Fruit fly (Drosophila melanogaster) whole organism, embryonic: Measurements from ENCODE around the gene Nak.

ENCODE experiments used
- Antp ChIP-seq: fragments of 200-800 bp; sonication (Bioruptor generic); optimal IDR thresholded peaks from 3 replicates; lab custom pipeline; 2016; ENCODE audit warnings: missing biosample characterization, missing genetic modification characterization
- Atf-2 ChIP-seq: fragments of 200-800 bp; sonication (Bioruptor generic); optimal IDR thresholded peaks from 2 replicates; lab custom pipeline; 2016; ENCODE audit warnings: missing biosample characterization, missing genetic modification characterization
- CG10979 ChIP-seq: fragments of 200-800 bp; sonication (Bioruptor generic); optimal IDR thresholded peaks from 2 replicates; lab custom pipeline; 2018; ENCODE audit warnings: missing biosample characterization, mild to moderate bottlenecking, missing genetic modification characterization, moderate library complexity
- CG11093 ChIP-seq: fragments of 200-800 bp; sonication (Bioruptor generic); IDR thresholded peaks from 3 replicates; pipeline ENCODE4 v1.3.6; 2022; ENCODE audit warnings: missing biosample characterization, missing genetic modification characterization
- CG11456 ChIP-seq: fragments of 200-800 bp; sonication (Bioruptor generic); IDR thresholded peaks from 3 replicates; pipeline ENCODE4 v1.3.6; 2022; ENCODE audit warnings: missing biosample characterization, missing genetic modification characterization
- CG11723 ChIP-seq: fragments of 200-800 bp; sonication (Bioruptor generic); optimal IDR thresholded peaks from 2 replicates; lab custom pipeline; 2017; ENCODE audit warnings: missing biosample characterization, mild to moderate bottlenecking, missing genetic modification characterization
- CG12744 ChIP-seq: fragments of 200-800 bp; sonication (Bioruptor generic); optimal IDR thresholded peaks from 2 replicates; lab custom pipeline; 2016; ENCODE audit warnings: missing biosample characterization, missing genetic modification characterization
- CG12942 ChIP-seq: fragments of 200-800 bp; sonication (Bioruptor generic); optimal IDR thresholded peaks from 3 replicates; lab custom pipeline; 2016; ENCODE audit warnings: missing biosample characterization, missing genetic modification characterization
- CG17568 ChIP-seq: fragments of 200-800 bp; sonication (Bioruptor generic); optimal IDR thresholded peaks from 2 replicates; lab custom pipeline; 2018; ENCODE audit warnings: missing biosample characterization, mild to moderate bottlenecking, missing genetic modification characterization, moderate library complexity
- CG2129 ChIP-seq: fragments of 200-800 bp; sonication (Bioruptor generic); IDR thresholded peaks from 2 replicates; pipeline ENCODE4 v1.3.6; 2022; ENCODE audit warnings: missing biosample characterization, missing genetic modification characterization; ENCODE audit not compliant: partially characterized antibody
- CG2199 ChIP-seq: fragments of 200-800 bp; sonication (Bioruptor generic); IDR thresholded peaks from 3 replicates; pipeline ENCODE4 v1.3.6; 2022; ENCODE audit warnings: missing biosample characterization, missing genetic modification characterization
- CG32532 ChIP-seq: fragments of 200-800 bp; sonication (Bioruptor generic); IDR thresholded peaks from 2 replicates; pipeline ENCODE4 v1.3.6; 2022; ENCODE audit warnings: missing biosample characterization, missing genetic modification characterization
- CG3407 ChIP-seq: fragments of 200-800 bp; sonication (Bioruptor generic); optimal IDR thresholded peaks from 2 replicates; lab custom pipeline; 2018; ENCODE audit warnings: missing biosample characterization, mild to moderate bottlenecking, missing genetic modification characterization
- CG34224 ChIP-seq: fragments of 200-800 bp; sonication (Bioruptor generic); IDR thresholded peaks from 3 replicates; pipeline ENCODE4 v1.3.6; 2022; ENCODE audit warnings: missing biosample characterization, missing genetic modification characterization; ENCODE audit not compliant: partially characterized antibody
- CG43689 ChIP-seq: fragments of 200-800 bp; sonication (Bioruptor generic); IDR thresholded peaks from 2 replicates; pipeline ENCODE4 v1.3.6; 2022; ENCODE audit warnings: missing biosample characterization, missing genetic modification characterization
- CG4707 ChIP-seq: fragments of 200-800 bp; sonication (Bioruptor generic); optimal IDR thresholded peaks from 2 replicates; lab custom pipeline; 2018; ENCODE audit warnings: missing biosample characterization, mild to moderate bottlenecking, missing genetic modification characterization, moderate library complexity
- CG5245 ChIP-seq: fragments of 200-800 bp; sonication (Bioruptor generic); optimal IDR thresholded peaks from 3 replicates; lab custom pipeline; 2016; ENCODE audit warnings: missing biosample characterization, missing genetic modification characterization
- CG6654 ChIP-seq: fragments of 200-800 bp; sonication (Bioruptor generic); optimal IDR thresholded peaks from 2 replicates; lab custom pipeline; 2017; ENCODE audit warnings: missing biosample characterization, mild to moderate bottlenecking, missing genetic modification characterization
- CG6813 ChIP-seq: fragments of 200-800 bp; sonication (Bioruptor generic); optimal IDR thresholded peaks from 2 replicates; lab custom pipeline; 2017; ENCODE audit warnings: missing biosample characterization, missing genetic modification characterization, mild to moderate bottlenecking, moderate library complexity, missing genetic modification reagents
- CG9437 ChIP-seq: fragments of 200-800 bp; sonication (Bioruptor generic); optimal IDR thresholded peaks from 2 replicates; lab custom pipeline; 2018; ENCODE audit warnings: missing biosample characterization, mild to moderate bottlenecking, missing genetic modification characterization
- Camta ChIP-seq: fragments of 200-800 bp; sonication (Bioruptor generic); optimal IDR thresholded peaks from 2 replicates; lab custom pipeline; 2016; ENCODE audit warnings: missing biosample characterization, missing genetic modification characterization
- Dbx ChIP-seq: fragments of 200-800 bp; sonication (Bioruptor generic); IDR thresholded peaks from 3 replicates; pipeline ENCODE4 v1.3.6; 2022; ENCODE audit warnings: missing biosample characterization, missing genetic modification characterization
- GATAe ChIP-seq: fragments of 200-800 bp; sonication (Bioruptor generic); conservative IDR thresholded peaks from 2 replicates; pipeline ENCODE4 v1.3.6; 2022; ENCODE audit warnings: missing biosample characterization, missing genetic modification characterization
- HLH3B ChIP-seq: fragments of 200-800 bp; sonication (Bioruptor generic); IDR thresholded peaks from 2 replicates; pipeline ENCODE4 v1.3.6; 2022; ENCODE audit warnings: missing biosample characterization, missing genetic modification characterization
- HLH54F ChIP-seq: fragments of 200-800 bp; sonication (Bioruptor generic); optimal IDR thresholded peaks from 3 replicates; lab custom pipeline; 2016; ENCODE audit warnings: missing biosample characterization, missing genetic modification characterization
- Med ChIP-seq: fragments of 200-800 bp; sonication (Bioruptor generic); peaks from one replicate; lab custom pipeline; 2016; ENCODE audit warnings: missing biosample characterization, missing genetic modification characterization, mild to moderate bottlenecking, inconsistent platforms, moderate library complexity
- Mes4 ChIP-seq: fragments of 200-800 bp; sonication (Bioruptor generic); optimal IDR thresholded peaks from 2 replicates; lab custom pipeline; 2016; ENCODE audit warnings: missing biosample characterization, missing genetic modification characterization
- Nf-YC ChIP-seq: fragments of 200-800 bp; optimal IDR thresholded peaks from 3 replicates; lab custom pipeline; 2019; ENCODE audit warnings: missing biosample characterization, mild to moderate bottlenecking, missing genetic modification characterization, moderate library complexity
- Ptx1 ChIP-seq: fragments of 200-800 bp; sonication (Bioruptor generic); IDR thresholded peaks from 2 replicates; pipeline ENCODE4 v1.3.6; 2022; ENCODE audit warnings: missing biosample characterization, missing genetic modification characterization
- Rfx ChIP-seq: fragments of 200-800 bp; sonication (Bioruptor generic); IDR thresholded peaks from 2 replicates; pipeline ENCODE4 v1.3.6; 2022; ENCODE audit warnings: missing biosample characterization, missing genetic modification characterization
- Six4 ChIP-seq: fragments of 200-800 bp; sonication (Bioruptor generic); optimal IDR thresholded peaks from 2 replicates; lab custom pipeline; 2016; ENCODE audit warnings: missing biosample characterization, missing genetic modification characterization
- Usf ChIP-seq: fragments of 200-800 bp; sonication (Bioruptor generic); optimal IDR thresholded peaks from 2 replicates; lab custom pipeline; 2017; ENCODE audit warnings: missing genotype, missing biosample characterization, missing genetic modification characterization
- bab2 ChIP-seq: fragments of 200-800 bp; sonication (Bioruptor generic); optimal IDR thresholded peaks from 2 replicates; lab custom pipeline; 2016; ENCODE audit warnings: missing biosample characterization, missing genetic modification characterization
- bcd ChIP-seq: fragments of 200-800 bp; sonication (Bioruptor generic); optimal IDR thresholded peaks from 2 replicates; lab custom pipeline; 2017; ENCODE audit warnings: missing biosample characterization, mild to moderate bottlenecking, missing genetic modification characterization
- br ChIP-seq: fragments of >200 bp; optimal IDR thresholded peaks from 2 replicates; lab custom pipeline; 2017
- cad ChIP-seq: fragments of >200 bp; optimal IDR thresholded peaks from 2 replicates; lab custom pipeline; 2017; ENCODE audit warnings: missing biosample characterization, missing genetic modification characterization
- chif ChIP-seq, 2 experiments: fragments of 200-800 bp; sonication (Bioruptor generic); optimal IDR thresholded peaks; 3 replicates each; lab custom pipeline; 2016; ENCODE audit warnings: missing biosample characterization in 2 of 2, missing genetic modification characterization in 2 of 2
- ewg ChIP-seq: fragments of 200-800 bp; sonication (Bioruptor generic); optimal IDR thresholded peaks from 3 replicates; lab custom pipeline; 2017; ENCODE audit warnings: mild to moderate bottlenecking, missing biosample characterization, missing genetic modification reagents, missing genetic modification characterization
- fd102C ChIP-seq: fragments of 200-800 bp; sonication (Bioruptor generic); optimal IDR thresholded peaks from 2 replicates; lab custom pipeline; 2018; ENCODE audit warnings: missing biosample characterization, mild to moderate bottlenecking, missing genetic modification characterization, moderate library complexity
- gro ChIP-seq: fragments of 200-800 bp; sonication (Bioruptor generic); optimal IDR thresholded peaks from 2 replicates; lab custom pipeline; 2016; ENCODE audit warnings: missing biosample characterization, missing genetic modification characterization
- gt ChIP-seq: fragments of 200-800 bp; sonication (Bioruptor generic); IDR thresholded peaks from 2 replicates; pipeline ENCODE4 v1.3.6; 2022; ENCODE audit warnings: missing biosample characterization, missing genetic modification characterization
- jumu ChIP-seq: fragments of 200-800 bp; sonication (Bioruptor generic); optimal IDR thresholded peaks from 3 replicates; lab custom pipeline; 2016; ENCODE audit warnings: missing biosample characterization, missing genetic modification characterization
- ken ChIP-seq: fragments of 200-800 bp; sonication (Bioruptor generic); IDR thresholded peaks from 3 replicates; pipeline ENCODE4 v1.3.6; 2022; ENCODE audit warnings: missing biosample characterization, missing genetic modification characterization
- klu ChIP-seq: fragments of 200-800 bp; sonication (Bioruptor generic); IDR thresholded peaks from 2 replicates; pipeline ENCODE4 v1.3.6; 2022; ENCODE audit warnings: missing biosample characterization, missing genetic modification characterization
- lab ChIP-seq: fragments of 200-800 bp; sonication (Bioruptor generic); optimal IDR thresholded peaks from 3 replicates; lab custom pipeline; 2017; ENCODE audit warnings: missing biosample characterization, missing genetic modification characterization, mild to moderate bottlenecking, moderate library complexity, missing genetic modification reagents
- maf-S ChIP-seq: fragments of 200-800 bp; sonication (Bioruptor generic); optimal IDR thresholded peaks from 2 replicates; lab custom pipeline; 2016; ENCODE audit warnings: missing biosample characterization, missing genetic modification characterization
- mirr ChIP-seq: fragments of 200-800 bp; sonication (Bioruptor generic); optimal IDR thresholded peaks from 3 replicates; lab custom pipeline; 2018; ENCODE audit warnings: missing biosample characterization, mild to moderate bottlenecking, missing genetic modification characterization
- phol ChIP-seq: fragments of 200-800 bp; sonication (Bioruptor generic); optimal IDR thresholded peaks from 3 replicates; lab custom pipeline; 2018; ENCODE audit warnings: missing biosample characterization, mild to moderate bottlenecking, missing genetic modification characterization, moderate library complexity
- toy ChIP-seq: fragments of 200-800 bp; sonication (Bioruptor generic); IDR thresholded peaks from 2 replicates; pipeline ENCODE4 v1.3.6; 2022; ENCODE audit warnings: missing biosample characterization, missing genetic modification characterization
- zen2 ChIP-seq: fragments of 200-800 bp; sonication (Bioruptor generic); IDR thresholded peaks from 3 replicates; pipeline ENCODE4 v1.3.6; 2022; ENCODE audit warnings: missing biosample characterization, missing genetic modification characterization; ENCODE audit not compliant: partially characterized antibody
- zf30C ChIP-seq: fragments of 200-800 bp; sonication (Bioruptor generic); optimal IDR thresholded peaks from 3 replicates; lab custom pipeline; 2018; ENCODE audit warnings: missing biosample characterization, mild to moderate bottlenecking, missing genetic modification characterization

Nak gene

DNA sequence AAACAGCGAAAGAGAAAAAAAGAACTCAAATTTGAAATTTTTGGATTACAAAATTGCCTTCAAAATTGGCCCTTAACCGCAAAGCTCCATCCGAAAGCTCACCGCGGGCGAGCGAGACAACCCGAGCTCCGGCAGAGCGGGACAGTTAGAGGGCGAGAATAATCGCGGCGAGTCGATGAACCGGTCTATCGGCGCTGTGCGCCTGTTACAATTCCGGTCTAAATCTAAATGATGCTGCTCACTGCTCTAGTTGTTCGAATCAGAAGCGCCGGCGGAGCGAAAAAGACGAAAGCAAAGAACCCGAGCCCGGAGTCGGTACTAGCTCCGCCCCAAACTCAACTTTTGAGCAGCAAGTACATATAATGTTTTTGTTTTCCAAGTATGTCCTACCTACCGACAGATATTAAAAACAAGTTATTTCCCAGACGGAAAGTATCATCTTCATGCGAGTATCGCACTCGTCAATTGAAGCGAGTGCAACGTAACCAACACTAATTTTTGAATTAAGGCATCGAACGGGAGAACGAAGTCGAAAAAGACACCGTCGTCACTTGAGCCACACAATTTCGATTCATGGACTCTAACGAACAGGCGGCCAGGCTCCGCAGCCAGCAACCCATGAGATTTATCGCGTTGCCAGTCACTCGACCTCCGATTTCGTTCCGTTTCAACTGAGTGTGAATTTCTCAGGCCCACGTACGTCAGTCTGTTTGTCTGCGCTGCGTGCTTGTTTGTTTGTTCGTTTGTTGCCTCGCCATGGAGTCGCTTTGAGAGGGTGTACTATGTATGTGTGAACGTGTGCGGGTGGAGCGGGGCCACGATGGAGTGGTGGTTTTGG lies 24.1 kb downstream of the Nak start:
- no peak for TF ChIP-seq phol
- TF ChIP-seq ewg (GFP tag; lab: Kevin White, UChicago) = no peak
- TF ChIP-seq CG32532 (GFP tag; lab: Robert Waterston, UW) = no peak
- no peak for TF ChIP-seq CG4707
- no peak for TF ChIP-seq ken
- TF ChIP-seq CG17568 (GFP tag; lab: Kevin White, UChicago) = peak; percentile 14
- no peak for TF ChIP-seq HLH3B (GFP tag; lab: Robert Waterston, UW)
- no peak for TF ChIP-seq CG9437 (GFP tag; lab: Kevin White, UChicago)
- no peak for TF ChIP-seq maf-S (GFP tag; lab: Kevin White, UChicago)
- TF ChIP-seq gro (GFP tag; lab: Kevin White, UChicago) = peak; percentile 10
- TF ChIP-seq Nf-YC (tag; lab: Kevin White, UChicago) = peak; percentile 71
- no peak for TF ChIP-seq Mes4 (GFP tag; lab: Kevin White, UChicago)
- no peak for TF ChIP-seq bcd (GFP tag; lab: Kevin White, UChicago)
- TF ChIP-seq CG12942 (GFP tag; lab: Kevin White, UChicago) = no peak
- no peak for TF ChIP-seq CG11456 (GFP tag; lab: Robert Waterston, UW)
- TF ChIP-seq Ptx1 (GFP tag; lab: Robert Waterston, UW) = no peak
- no peak for TF ChIP-seq Antp
- no peak for TF ChIP-seq CG34224 (GFP tag; lab: Robert Waterston, UW)
- no peak for TF ChIP-seq CG10979 (tag; lab: Kevin White, UChicago)
- no peak for TF ChIP-seq Usf (GFP tag; lab: Kevin White, UChicago)
- TF ChIP-seq CG5245 (GFP tag; lab: Kevin White, UChicago) = no peak
- peak; percentile 21 for TF ChIP-seq CG6813 (GFP tag; lab: Kevin White, UChicago)
- TF ChIP-seq CG43689 (GFP tag; lab: Robert Waterston, UW) = no peak
- no peak for TF ChIP-seq Atf-2 (GFP tag; lab: Kevin White, UChicago)
- TF ChIP-seq GATAe (GFP tag; lab: Robert Waterston, UW) = no peak
- TF ChIP-seq CG12744 (GFP tag; lab: Kevin White, UChicago) = no peak
- no peak for TF ChIP-seq CG11093
- no peak for TF ChIP-seq CG2199 (GFP tag; lab: Robert Waterston, UW)
- TF ChIP-seq Dbx (GFP tag; lab: Robert Waterston, UW) = no peak
- no peak for TF ChIP-seq CG2129
- TF ChIP-seq toy = no peak
- TF ChIP-seq Six4 (GFP tag; lab: Kevin White, UChicago) = peak; percentile 4
- TF ChIP-seq klu (GFP tag; lab: Robert Waterston, UW) = no peak
- TF ChIP-seq CG11723 (GFP tag; lab: Kevin White, UChicago) = no peak
- TF ChIP-seq mirr (GFP tag; lab: Kevin White, UChicago) = peak; percentile 34
- no peak for TF ChIP-seq HLH54F
- TF ChIP-seq br = no peak
- no peak for TF ChIP-seq Camta (GFP tag; lab: Kevin White, UChicago)
- TF ChIP-seq lab = peak; percentile 60
- no peak for TF ChIP-seq bab2
- no peak for TF ChIP-seq CG6654 (GFP tag; lab: Kevin White, UChicago)
- TF ChIP-seq cad (GFP tag; lab: Kevin White, UChicago) = no peak
- no peak for TF ChIP-seq zen2
- TF ChIP-seq jumu = no peak
- peak; percentile 15 for TF ChIP-seq CG3407 (GFP tag; lab: Kevin White, UChicago)
- no peak for TF ChIP-seq zf30C (GFP tag; lab: Kevin White, UChicago)
- peak; percentile 84 for TF ChIP-seq Med (GFP tag; lab: Kevin White, UChicago)
- TF ChIP-seq fd102C (GFP tag; lab: Kevin White, UChicago) = no peak
- no peak for TF ChIP-seq chif (GFP tag; optimal IDR thresholded peaks at IDR 0.05; lab: Kevin White, UChicago)
- no peak for TF ChIP-seq gt (GFP tag; lab: Robert Waterston, UW)
- TF ChIP-seq Rfx (GFP tag; lab: Robert Waterston, UW) = no peak
